Fruit fly (Drosophila melanogaster) whole organism, wandering third instar larva: Measurements from ENCODE around the gene SC35.

Experiments
- Abd-B ChIP-seq: fragments of >200 bp; optimal IDR thresholded peaks from 2 replicates; lab custom pipeline; 2017; ENCODE audit warnings: missing biosample characterization, missing genetic modification characterization
- CG32264 ChIP-seq: fragments of 200-800 bp; sonication (Bioruptor generic); optimal IDR thresholded peaks from 2 replicates; lab custom pipeline; 2016; ENCODE audit warnings: missing biosample characterization, missing genetic modification characterization
- CG9705 ChIP-seq: fragments of 200-800 bp; sonication (Bioruptor generic); optimal IDR thresholded peaks from 2 replicates; lab custom pipeline; 2018; ENCODE audit warnings: missing biosample characterization, mild to moderate bottlenecking, missing genetic modification characterization
- CrebA ChIP-seq: fragments of 200-800 bp; sonication (Bioruptor generic); optimal IDR thresholded peaks from 2 replicates; lab custom pipeline; 2016; ENCODE audit warnings: missing biosample characterization, mild to moderate bottlenecking, missing genetic modification characterization, borderline replicate concordance
- Dfd ChIP-seq: fragments of >200 bp; optimal IDR thresholded peaks from 2 replicates; lab custom pipeline; 2017; ENCODE audit warnings: missing biosample characterization, missing genetic modification characterization
- Dif ChIP-seq: fragments of 200-275, 200-300 bp; sonication (Bioruptor generic); optimal IDR thresholded peaks from 2 replicates; lab custom pipeline; 2018; ENCODE audit warnings: missing biosample characterization, missing genetic modification characterization; ENCODE audit not compliant: partially characterized antibody
- GATAd ChIP-seq: sonication (Bioruptor generic); optimal IDR thresholded peaks from 2 replicates; lab custom pipeline; 2016; ENCODE audit warnings: missing biosample characterization, missing genetic modification characterization
- HLH106 ChIP-seq: fragments of 200-800 bp; optimal IDR thresholded peaks from 3 replicates; lab custom pipeline; 2019; ENCODE audit warnings: missing biosample characterization, mild to moderate bottlenecking, missing genetic modification characterization, moderate library complexity
- Hnf4 ChIP-seq: fragments of 200-800 bp; sonication (Bioruptor generic); optimal IDR thresholded peaks from 2 replicates; lab custom pipeline; 2016; ENCODE audit warnings: missing biosample characterization, mild to moderate bottlenecking, missing genetic modification characterization
- Hr78 ChIP-seq: fragments of >200 bp; optimal IDR thresholded peaks from 2 replicates; lab custom pipeline; 2017; ENCODE audit warnings: missing biosample characterization, missing genetic modification characterization
- Hr83 ChIP-seq: fragments of 200-300 bp; sonication (Bioruptor generic); optimal IDR thresholded peaks from 2 replicates; lab custom pipeline; 2016; ENCODE audit warnings: missing biosample characterization, mild to moderate bottlenecking, missing genetic modification characterization, moderate library complexity; ENCODE audit not compliant: poor library complexity, severe bottlenecking
- Jra ChIP-seq: sonication (Bioruptor generic); optimal IDR thresholded peaks from 2 replicates; lab custom pipeline; 2016; ENCODE audit warnings: missing biosample characterization, missing genetic modification characterization
- Mio ChIP-seq: sonication (Bioruptor generic); optimal IDR thresholded peaks from 2 replicates; lab custom pipeline; 2016; ENCODE audit warnings: missing biosample characterization, missing genetic modification characterization
- Myc ChIP-seq: fragments of >200 bp; optimal IDR thresholded peaks from 2 replicates; lab custom pipeline; 2017
- N ChIP-seq: fragments of >200 bp; optimal IDR thresholded peaks from 2 replicates; lab custom pipeline; 2018; ENCODE audit warnings: missing biosample characterization, missing external identifiers, missing genetic modification characterization
- OdsH ChIP-seq: fragments of 200-800 bp; sonication (Bioruptor generic); optimal IDR thresholded peaks from 2 replicates; lab custom pipeline; 2016; ENCODE audit warnings: missing biosample characterization, mild to moderate bottlenecking, missing genetic modification characterization
- Rel ChIP-seq, 2 experiments: fragments of 200-800 bp; sonication (Bioruptor generic) in 1 of 2; optimal IDR thresholded peaks; 2 replicates in 1 of 2; 3 replicates in 1 of 2; lab custom pipeline; 2016 to 2019; ENCODE audit warnings: mild to moderate bottlenecking in 2 of 2, missing biosample characterization in 2 of 2, missing genetic modification characterization in 2 of 2, moderate library complexity in 1 of 2
- Sp1 ChIP-seq: fragments of 200-800 bp; sonication (Bioruptor generic); optimal IDR thresholded peaks from 3 replicates; lab custom pipeline; 2019; ENCODE audit warnings: missing biosample characterization, mild to moderate bottlenecking, missing genetic modification characterization, moderate library complexity
- br ChIP-seq: fragments of 200-800 bp; sonication (Bioruptor generic); optimal IDR thresholded peaks from 2 replicates; lab custom pipeline; 2016; ENCODE audit warnings: missing biosample characterization, missing genetic modification characterization
- brk ChIP-seq: fragments of 200-800 bp; sonication (Bioruptor generic); optimal IDR thresholded peaks from 2 replicates; lab custom pipeline; 2016; ENCODE audit warnings: missing biosample characterization, mild to moderate bottlenecking, missing genetic modification characterization
- dl ChIP-seq, 2 experiments: fragments of 175-275, 200-275 bp in 1 of 2; fragments of 200-275 bp in 1 of 2; sonication (Bioruptor generic); optimal IDR thresholded peaks; lab custom pipeline; 2018; ENCODE audit warnings: mild to moderate bottlenecking in 2 of 2, missing biosample characterization in 2 of 2, missing genetic modification characterization in 2 of 2, moderate library complexity in 2 of 2; ENCODE audit not compliant: partially characterized antibody in 2 of 2, insufficient read depth in 1 of 2
- dmrt93B ChIP-seq: fragments of 200-800 bp; sonication (Bioruptor generic); optimal IDR thresholded peaks from 2 replicates; lab custom pipeline; 2018; ENCODE audit warnings: missing biosample characterization, mild to moderate bottlenecking, missing genetic modification characterization
- dsf ChIP-seq: sonication (Bioruptor generic); optimal IDR thresholded peaks from 2 replicates; lab custom pipeline; 2016; ENCODE audit warnings: missing biosample characterization, missing genetic modification characterization, borderline replicate concordance
- ey ChIP-seq: fragments of 200-800 bp; sonication (Bioruptor generic); optimal IDR thresholded peaks from 2 replicates; lab custom pipeline; 2016; ENCODE audit warnings: missing biosample characterization, missing genetic modification characterization
- foxo ChIP-seq, 2 experiments: fragments of 200-800 bp; sonication (Bioruptor generic); optimal IDR thresholded peaks; 2 replicates in 1 of 2; 3 replicates in 1 of 2; lab custom pipeline; 2016 to 2017; ENCODE audit warnings: missing biosample characterization in 2 of 2, missing genetic modification characterization in 2 of 2
- fru ChIP-seq: fragments of 200-800 bp; sonication (Bioruptor generic); optimal IDR thresholded peaks from 3 replicates; lab custom pipeline; 2016; ENCODE audit warnings: missing biosample characterization, mild to moderate bottlenecking, missing genetic modification characterization
- h ChIP-seq: fragments of 200-800 bp; sonication (Bioruptor generic); optimal IDR thresholded peaks from 3 replicates; lab custom pipeline; 2016; ENCODE audit warnings: missing biosample characterization, mild to moderate bottlenecking, missing genetic modification characterization
- jim ChIP-seq: fragments of 175-275, 200-325 bp; sonication (Bioruptor generic); optimal IDR thresholded peaks from 2 replicates; lab custom pipeline; 2016; ENCODE audit warnings: missing biosample characterization, mild to moderate bottlenecking, missing genetic modification characterization
- lola ChIP-seq: fragments of >200 bp; optimal IDR thresholded peaks from 2 replicates; lab custom pipeline; 2017; ENCODE audit warnings: missing biosample characterization, missing genetic modification characterization
- pan ChIP-seq: fragments of >200 bp; optimal IDR thresholded peaks from 2 replicates; lab custom pipeline; 2017
- psq ChIP-seq: fragments of 200-800 bp; sonication (Bioruptor generic); optimal IDR thresholded peaks from 3 replicates; lab custom pipeline; 2017; ENCODE audit warnings: missing biosample characterization, mild to moderate bottlenecking, missing genetic modification characterization, moderate library complexity
- rgr ChIP-seq: fragments of 200-800 bp; sonication (Bioruptor generic); optimal IDR thresholded peaks from 3 replicates; lab custom pipeline; 2016; ENCODE audit warnings: missing biosample characterization, mild to moderate bottlenecking, missing genetic modification characterization
- sv ChIP-seq: fragments of 200-800 bp; sonication (Bioruptor generic); optimal IDR thresholded peaks from 3 replicates; lab custom pipeline; 2016; ENCODE audit warnings: missing biosample characterization, missing genetic modification characterization
- tai ChIP-seq: sonication (Bioruptor generic); optimal IDR thresholded peaks from 2 replicates; lab custom pipeline; 2016; ENCODE audit warnings: missing biosample characterization, missing genetic modification characterization
- usp ChIP-seq: fragments of >200 bp; optimal IDR thresholded peaks from 2 replicates; lab custom pipeline; 2017; ENCODE audit warnings: missing biosample characterization, missing genetic modification characterization
- woc ChIP-seq: sonication (Bioruptor generic); optimal IDR thresholded peaks from 2 replicates; lab custom pipeline; 2016; ENCODE audit warnings: missing biosample characterization, mild to moderate bottlenecking, missing genetic modification characterization

The SC35 gene

dm6 chr2L:12467673-12468072 is 33.2 kb upstream of the SC35 start:
- TF ChIP-seq Abd-B (GFP tag; lab: Kevin White, UChicago) (no peak), sv (GFP tag; lab: Kevin White, UChicago) (peak; percentile 30), psq (GFP tag; lab: Kevin White, UChicago) (no peak), CrebA (GFP tag; lab: Kevin White, UChicago) (no peak)
- TF ChIP-seq, all 38 proteins: peak for 1

- TF ChIP-seq CrebA (GFP tag; lab: Kevin White, UChicago) (no peak), Mio (GFP tag; lab: Kevin White, UChicago) (no peak)
Measured at dm6 chr2L:12466506-12467043, 32.1 kb upstream of the SC35 start.

- no peak for TF ChIP-seq Rel (GFP tag; optimal IDR thresholded peaks at IDR 0.05; lab: Kevin White, UChicago)
- no peak for TF ChIP-seq Rel (tag; optimal IDR thresholded peaks at IDR 0.05; lab: Kevin White, UChicago)
- no peak for TF ChIP-seq Jra (GFP tag; lab: Kevin White, UChicago)
- TF ChIP-seq GATAd (GFP tag; lab: Kevin White, UChicago), result no peak
- TF ChIP-seq lola (GFP tag; lab: Kevin White, UChicago), result no peak
- no peak for TF ChIP-seq OdsH
- TF ChIP-seq tai, result no peak
- no peak for TF ChIP-seq brk (GFP tag; lab: Kevin White, UChicago)
- TF ChIP-seq dmrt93B (GFP tag; lab: Kevin White, UChicago), result no peak
- TF ChIP-seq fru (GFP tag; lab: Kevin White, UChicago), result no peak
- no peak for TF ChIP-seq Hr78 (GFP tag; lab: Kevin White, UChicago)
- TF ChIP-seq CG9705 (GFP tag; lab: Kevin White, UChicago), result no peak
- no peak for TF ChIP-seq Mio (GFP tag; lab: Kevin White, UChicago)
- TF ChIP-seq CG32264 (GFP tag; lab: Kevin White, UChicago), result no peak
- TF ChIP-seq N, result no peak
- no peak for TF ChIP-seq Dif (GFP tag; lab: Kevin White, UChicago)
- TF ChIP-seq Myc (lab: Kevin White, UChicago), result no peak
- TF ChIP-seq h (GFP tag; lab: Kevin White, UChicago), result no peak
Measured at dm6 chr2L:12465164-12466011, 30.9 kb upstream of the SC35 start.

dm6 chr2L:12464065-12464464 is 29.6 kb upstream of the SC35 start:
- no peak for TF ChIP-seq CG9705 (GFP tag; lab: Kevin White, UChicago)
- TF ChIP-seq jim, result no peak
- TF ChIP-seq OdsH, result no peak
- TF ChIP-seq fru (GFP tag; lab: Kevin White, UChicago), result no peak
- no peak for TF ChIP-seq pan (lab: Kevin White, UChicago)
- no peak for TF ChIP-seq N
- TF ChIP-seq Sp1, result no peak
- TF ChIP-seq sv (GFP tag; lab: Kevin White, UChicago), result no peak
- no peak for TF ChIP-seq Dfd (GFP tag; lab: Kevin White, UChicago)
- no peak for TF ChIP-seq Hr83 (GFP tag; lab: Kevin White, UChicago)

- no peak for TF ChIP-seq dl (GFP tag; optimal IDR thresholded peaks at IDR 0.05; lab: Kevin White, UChicago; ENCODE audit: insufficient read depth in 1 of 2, partially characterized antibody in 2 of 2)
- TF ChIP-seq foxo (GFP tag; optimal IDR thresholded peaks at IDR 0.05; lab: Kevin White, UChicago), result no peak
- peak; percentile 17 for TF ChIP-seq br
- no peak for TF ChIP-seq Rel (GFP tag; optimal IDR thresholded peaks at IDR 0.05; lab: Kevin White, UChicago)
- TF ChIP-seq Rel (tag; optimal IDR thresholded peaks at IDR 0.05; lab: Kevin White, UChicago), result peak; percentile 4
- TF ChIP-seq dsf (GFP tag; lab: Kevin White, UChicago), result no peak
- TF ChIP-seq ey (GFP tag; lab: Kevin White, UChicago), result no peak
- TF ChIP-seq CG9705 (GFP tag; lab: Kevin White, UChicago), result no peak
- no peak for TF ChIP-seq woc
- no peak for TF ChIP-seq Jra (GFP tag; lab: Kevin White, UChicago)
- TF ChIP-seq N, result no peak
- no peak for TF ChIP-seq usp (GFP tag; lab: Kevin White, UChicago)
- TF ChIP-seq h (GFP tag; lab: Kevin White, UChicago), result peak; percentile 1
- TF ChIP-seq Hr83 (GFP tag; lab: Kevin White, UChicago), result no peak
- TF ChIP-seq Hr78 (GFP tag; lab: Kevin White, UChicago), result no peak
- TF ChIP-seq dmrt93B (GFP tag; lab: Kevin White, UChicago), result no peak
- no peak for TF ChIP-seq HLH106 (tag; lab: Kevin White, UChicago)
- no peak for TF ChIP-seq OdsH
- no peak for TF ChIP-seq Hnf4 (GFP tag; lab: Kevin White, UChicago)
- peak; percentile 30 for TF ChIP-seq rgr
- TF ChIP-seq tai, result peak; percentile 27
Measured at dm6 chr2L:12463037-12463436, 28.6 kb upstream of the SC35 start.
